Worm (Caenorhabditis elegans): ENCODE measurements around the gene lgc-38.

- TF ChIP-seq W03F9.2 (tag; optimal IDR thresholded peaks at IDR 0.05) (peak; percentile 97), him-1 (tag; optimal IDR thresholded peaks at IDR 0.05) (peak; percentile 80), dao-5 (tag; optimal IDR thresholded peaks at IDR 0.05) (no peak)
Measured at ce11 chrIII:6971662-6972284, 37.2 kb upstream of the lgc-38 start, which contains the start of the genes eef-1A.1 and rfc-4.
